Worm (Caenorhabditis elegans) whole organism, L2 larva: ENCODE measurements around the gene acs-19.

Source experiments
- C34F6.9 ChIP-seq: fragments of 150-350 bp; optimal IDR thresholded peaks from 2 replicates; lab custom pipeline; 2014; ENCODE audit warnings: missing biosample characterization, missing genetic modification characterization
- F13H6.1 ChIP-seq: sonication (generic microtip); optimal IDR thresholded peaks from 2 replicates; lab custom pipeline; 2016; ENCODE audit warnings: missing genetic modification characterization, missing compliant biosample characterization
- R02D3.7 ChIP-seq: fragments of 150-350 bp; optimal IDR thresholded peaks from 2 replicates; lab custom pipeline; 2014; ENCODE audit warnings: missing biosample characterization, missing genetic modification characterization
- Y55F3AM.14 ChIP-seq: fragments of 200-800 bp; sonication (Bioruptor generic); optimal IDR thresholded peaks from 2 replicates; lab custom pipeline; 2018; ENCODE audit warnings: mild to moderate bottlenecking, missing genetic modification characterization, missing compliant biosample characterization
- ZK546.5 ChIP-seq: sonication (generic microtip); optimal IDR thresholded peaks from 2 replicates; lab custom pipeline; 2017; ENCODE audit warnings: missing biosample characterization, missing genetic modification characterization
- alr-1 ChIP-seq: fragments of 150-350 bp; optimal IDR thresholded peaks from 2 replicates; lab custom pipeline; 2014; ENCODE audit warnings: missing biosample characterization, missing genetic modification characterization
- aly-2 ChIP-seq: fragments of 150-350 bp; optimal IDR thresholded peaks from 2 replicates; lab custom pipeline; 2014; ENCODE audit warnings: missing biosample characterization, missing genetic modification characterization
- ama-1 ChIP-seq: fragments of 150-350 bp; optimal IDR thresholded peaks from 2 replicates; lab custom pipeline; 2018; ENCODE audit warnings: inconsistent platforms
- blmp-1 ChIP-seq: sonication (generic microtip); optimal IDR thresholded peaks from 2 replicates; lab custom pipeline; 2017; ENCODE audit warnings: missing genetic modification characterization, mild to moderate bottlenecking, missing compliant biosample characterization, antibody characterized with exemption, moderate library complexity; ENCODE audit not compliant: insufficient read depth
- ceh-16 ChIP-seq: fragments of 150-350 bp; optimal IDR thresholded peaks from 2 replicates; lab custom pipeline; 2014; ENCODE audit warnings: missing biosample characterization, missing genetic modification characterization
- ceh-82 ChIP-seq: fragments of 150-350 bp; optimal IDR thresholded peaks from 2 replicates; lab custom pipeline; 2014; ENCODE audit warnings: missing biosample characterization, missing genetic modification characterization
- crh-2 ChIP-seq: sonication (generic microtip); optimal IDR thresholded peaks from 2 replicates; lab custom pipeline; 2017; ENCODE audit warnings: missing biosample characterization, missing genetic modification characterization
- dmd-4 ChIP-seq: sonication (generic microtip); optimal IDR thresholded peaks from 2 replicates; lab custom pipeline; 2017; ENCODE audit warnings: missing biosample characterization, missing genetic modification characterization
- egl-27 ChIP-seq: sonication (generic microtip); optimal IDR thresholded peaks from 3 replicates; lab custom pipeline; 2017; ENCODE audit warnings: missing biosample characterization, missing genetic modification reagents, missing genetic modification characterization
- elt-1 ChIP-seq: fragments of 150-350 bp; optimal IDR thresholded peaks from 2 replicates; lab custom pipeline; 2014; ENCODE audit warnings: missing biosample characterization, missing genetic modification characterization
- elt-3 ChIP-seq: sonication (generic microtip); optimal IDR thresholded peaks from 2 replicates; lab custom pipeline; 2017; ENCODE audit warnings: missing biosample characterization, missing genetic modification characterization
- fos-1 ChIP-seq: fragments of 150-350 bp; optimal IDR thresholded peaks from 2 replicates; lab custom pipeline; 2014; ENCODE audit warnings: missing biosample characterization, missing genetic modification characterization
- gmeb-1 ChIP-seq: fragments of 150-350 bp; optimal IDR thresholded peaks from 2 replicates; lab custom pipeline; 2014; ENCODE audit warnings: missing biosample characterization, missing genetic modification characterization
- lin-11 ChIP-seq: fragments of 150-350 bp; sonication (generic microtip); optimal IDR thresholded peaks from 2 replicates; lab custom pipeline; 2014; ENCODE audit warnings: missing biosample characterization, missing genetic modification characterization, inconsistent platforms, mixed read lengths
- lin-13 ChIP-seq: fragments of 150-350 bp; optimal IDR thresholded peaks from 2 replicates; lab custom pipeline; 2014; ENCODE audit warnings: missing biosample characterization, missing genetic modification reagents, missing genetic modification characterization
- lin-39 ChIP-seq: fragments of 150-350 bp; optimal IDR thresholded peaks from 2 replicates; lab custom pipeline; 2014; ENCODE audit warnings: missing biosample characterization, missing genetic modification reagents, missing genetic modification characterization
- lsy-2 ChIP-seq, 2 experiments: fragments of 150-350 bp in 1 of 2; sonication (generic microtip) in 1 of 2; optimal IDR thresholded peaks; 2 replicates each; lab custom pipeline; 2014 to 2017; ENCODE audit warnings: missing biosample characterization in 2 of 2, missing genetic modification characterization in 2 of 2
- mab-5 ChIP-seq: fragments of 150-350 bp; optimal IDR thresholded peaks from 2 replicates; lab custom pipeline; 2014; ENCODE audit warnings: missing biosample characterization, missing genetic modification characterization
- mbf-1 ChIP-seq: sonication (generic microtip); optimal IDR thresholded peaks from 2 replicates; lab custom pipeline; 2017; ENCODE audit warnings: missing biosample characterization, missing genetic modification characterization
- mdl-1 ChIP-seq, 2 experiments: fragments of 150-350 bp in 1 of 2; sonication (generic microtip) in 1 of 2; optimal IDR thresholded peaks; 2 replicates each; lab custom pipeline; 2017; ENCODE audit warnings: missing biosample characterization in 2 of 2, missing genetic modification characterization in 2 of 2
- nhr-10 ChIP-seq: sonication (generic microtip); optimal IDR thresholded peaks from 2 replicates; lab custom pipeline; 2017; ENCODE audit warnings: missing biosample characterization, missing genetic modification characterization
- nhr-11 ChIP-seq: fragments of 150-350 bp; optimal IDR thresholded peaks from 2 replicates; lab custom pipeline; 2014; ENCODE audit warnings: missing biosample characterization, missing genetic modification characterization
- nhr-12 ChIP-seq: fragments of 150-350 bp; optimal IDR thresholded peaks from 2 replicates; lab custom pipeline; 2014; ENCODE audit warnings: missing biosample characterization, missing genetic modification characterization
- nhr-129 ChIP-seq: fragments of 150-350 bp; optimal IDR thresholded peaks from 2 replicates; lab custom pipeline; 2014; ENCODE audit warnings: missing biosample characterization, missing genetic modification characterization
- nhr-21 ChIP-seq: fragments of 150-350 bp; optimal IDR thresholded peaks from 2 replicates; lab custom pipeline; 2014; ENCODE audit warnings: missing biosample characterization, missing genetic modification characterization
- nhr-23 ChIP-seq: fragments of 150-350 bp; optimal IDR thresholded peaks from 2 replicates; lab custom pipeline; 2014; ENCODE audit warnings: missing biosample characterization, missing genetic modification reagents, missing genetic modification characterization
- nhr-237 ChIP-seq: fragments of 150-350 bp; optimal IDR thresholded peaks from 2 replicates; lab custom pipeline; 2014; ENCODE audit warnings: missing biosample characterization, missing genetic modification characterization
- nhr-25 ChIP-seq: fragments of 150-350 bp; sonication (generic microtip); optimal IDR thresholded peaks from 3 replicates; lab custom pipeline; 2014; ENCODE audit warnings: missing biosample characterization, missing genetic modification characterization
- nhr-6 ChIP-seq: fragments of 150-350 bp; optimal IDR thresholded peaks from 2 replicates; lab custom pipeline; 2014; ENCODE audit warnings: missing biosample characterization, missing genetic modification characterization
- nhr-77 ChIP-seq: fragments of 150-350 bp; optimal IDR thresholded peaks from 2 replicates; lab custom pipeline; 2014; ENCODE audit warnings: missing biosample characterization, missing genetic modification characterization
- peb-1 ChIP-seq: fragments of 150-350 bp; optimal IDR thresholded peaks from 2 replicates; lab custom pipeline; 2014; ENCODE audit warnings: missing biosample characterization, missing genetic modification characterization
- sem-4 ChIP-seq: fragments of 150-350 bp; optimal IDR thresholded peaks from 2 replicates; lab custom pipeline; 2014; ENCODE audit warnings: missing biosample characterization, missing genetic modification reagents, missing genetic modification characterization
- skn-1 ChIP-seq: sonication (generic microtip); optimal IDR thresholded peaks from 2 replicates; lab custom pipeline; 2017; ENCODE audit warnings: missing biosample characterization, missing genetic modification characterization
- sma-3 ChIP-seq: sonication (generic microtip); optimal IDR thresholded peaks from 2 replicates; lab custom pipeline; 2016; ENCODE audit warnings: missing genetic modification reagents, missing genetic modification characterization, missing compliant biosample characterization
- sma-9 ChIP-seq, 2 experiments: fragments of 150-350 bp in 1 of 2; sonication (generic microtip) in 1 of 2; optimal IDR thresholded peaks; 2 replicates each; lab custom pipeline; 2014 to 2016; ENCODE audit warnings: missing genetic modification characterization in 2 of 2, mild to moderate bottlenecking in 1 of 2, missing biosample characterization in 1 of 2, missing compliant biosample characterization in 1 of 2, missing genetic modification reagents in 1 of 2, moderate library complexity in 1 of 2
- snpc-4 ChIP-seq: fragments of 150-350 bp; optimal IDR thresholded peaks from 2 replicates; lab custom pipeline; 2014; ENCODE audit warnings: missing biosample characterization, missing genetic modification characterization
- unc-39 ChIP-seq: fragments of 150-350 bp; optimal IDR thresholded peaks from 2 replicates; lab custom pipeline; 2014; ENCODE audit warnings: missing biosample characterization, missing genetic modification characterization
- unc-55 ChIP-seq: fragments of 150-350 bp; sonication (generic microtip); optimal IDR thresholded peaks from 3 replicates; lab custom pipeline; 2014; ENCODE audit warnings: missing biosample characterization, missing genetic modification reagents, missing genetic modification characterization
- unc-62 ChIP-seq: fragments of 150-350 bp; optimal IDR thresholded peaks from 2 replicates; lab custom pipeline; 2014; ENCODE audit warnings: missing biosample characterization, missing genetic modification reagents, missing genetic modification characterization
- zag-1 ChIP-seq: fragments of 150-350 bp; optimal IDR thresholded peaks from 2 replicates; lab custom pipeline; 2014; ENCODE audit warnings: missing biosample characterization, missing genetic modification characterization
- ztf-1 ChIP-seq: fragments of 200-800 bp; sonication (Bioruptor generic); conservative IDR thresholded peaks from 2 replicates; pipeline ENCODE4 v1.3.6; 2022; ENCODE audit warnings: missing genetic modification characterization, missing compliant biosample characterization
- ztf-11 ChIP-seq: sonication (generic microtip); optimal IDR thresholded peaks from 2 replicates; lab custom pipeline; 2017; ENCODE audit warnings: missing biosample characterization, missing genetic modification characterization
- ztf-4 ChIP-seq: fragments of 150-350 bp; optimal IDR thresholded peaks from 2 replicates; lab custom pipeline; 2014; ENCODE audit warnings: missing biosample characterization, missing genetic modification characterization

acs-19 gene

ce11 chrIII:3819579-3819978, 44.7 kb upstream of the acs-19 start, which contains the start of gene dpy-27:
dpy-27 (minus strand) TSS chrIII:3819679.
- no peak for TF ChIP-seq unc-62
- no peak for TF ChIP-seq nhr-237 (tag; lab: Kevin White, UChicago)
- no peak for TF ChIP-seq elt-3
- no peak for TF ChIP-seq ztf-11
- TF ChIP-seq mbf-1 (tag; lab: Kevin White, UChicago) = no peak

ce11 chrIII:3820134-3820533, 44.2 kb upstream of the acs-19 start:
- TF ChIP-seq lin-39 (tag; lab: Kevin White, UChicago) (no peak), nhr-77 (tag; lab: Kevin White, UChicago) (no peak), blmp-1 (tag; lab: Kevin White, UChicago) (peak; percentile 97), sma-9 (GFP tag; optimal IDR thresholded peaks at IDR 0.05; lab: Kevin White, UChicago) (no peak), sma-9 (tag; optimal IDR thresholded peaks at IDR 0.05; lab: Kevin White, UChicago) (no peak), crh-2 (tag; lab: Kevin White, UChicago) (peak; percentile 64), zag-1 (tag; lab: Kevin White, UChicago) (peak; percentile 0), nhr-12 (tag; lab: Kevin White, UChicago) (no peak), nhr-6 (tag; lab: Kevin White, UChicago) (no peak), sem-4 (tag; lab: Kevin White, UChicago) (peak; percentile 54), elt-3 (no peak), elt-1 (no peak), mdl-1 (tag; optimal IDR thresholded peaks at IDR 0.05; lab: Kevin White, UChicago) (peak; percentile 30 to 76), nhr-237 (tag; lab: Kevin White, UChicago) (no peak), ztf-4 (tag; lab: Kevin White, UChicago) (no peak), ztf-1 (no peak), aly-2 (tag; lab: Kevin White, UChicago) (no peak), nhr-10 (tag; lab: Kevin White, UChicago) (no peak), lin-13 (GFP tag; lab: Kevin White, UChicago) (no peak), ama-1 (lab: Kevin White, UChicago) (no peak), R02D3.7 (no peak), lsy-2 (tag; optimal IDR thresholded peaks at IDR 0.05; lab: Kevin White, UChicago) (peak; percentile 1 to 73), C34F6.9 (peak; percentile 83), unc-62 (no peak), snpc-4 (tag; lab: Kevin White, UChicago) (no peak), lin-11 (tag; lab: Kevin White, UChicago) (no peak), F13H6.1 (tag; lab: Kevin White, UChicago) (peak; percentile 82), nhr-129 (tag; lab: Kevin White, UChicago) (peak; percentile 89), nhr-23 (no peak), ZK546.5 (no peak), ztf-11 (no peak), sma-3 (GFP tag; lab: Kevin White, UChicago) (peak; percentile 63), egl-27 (tag; lab: Kevin White, UChicago) (peak; percentile 21), fos-1 (tag; lab: Kevin White, UChicago) (peak; percentile 81), mbf-1 (tag; lab: Kevin White, UChicago) (no peak), unc-55 (GFP tag; lab: Kevin White, UChicago) (peak; percentile 63), alr-1 (tag; lab: Kevin White, UChicago) (no peak), nhr-21 (tag; lab: Kevin White, UChicago) (no peak), nhr-11 (tag; lab: Kevin White, UChicago) (no peak), ceh-16 (tag; lab: Kevin White, UChicago) (peak; percentile 56), peb-1 (tag; lab: Kevin White, UChicago) (no peak), nhr-25 (tag; lab: Kevin White, UChicago) (peak; percentile 63), unc-39 (tag; lab: Kevin White, UChicago) (no peak), mab-5 (tag; lab: Kevin White, UChicago) (no peak), ceh-82 (tag; lab: Kevin White, UChicago) (no peak), skn-1 (tag; lab: Kevin White, UChicago) (no peak), gmeb-1 (peak; percentile 8), Y55F3AM.14 (GFP tag; lab: Kevin White, UChicago) (no peak), dmd-4 (no peak)
